Fruit fly (Drosophila melanogaster): ENCODE data around the gene SNF4Agamma.
A peak's percentile ranks its signal among the peaks of the same experiment; 100 is the strongest.

The SNF4Agamma gene

dm6 chr3R:21223453-21224057 is 83.0 kb downstream of the SNF4Agamma start, which contains the start of the genes CG3337 and Nelf-A (continued):
- TF ChIP-seq tna (GFP tag; IDR thresholded peaks at IDR 0.05; ENCODE audit: partially characterized antibody) (peak; percentile 65), CG2712 (tag; optimal IDR thresholded peaks at IDR 0.05) (peak; percentile 57), Mad (GFP tag; optimal IDR thresholded peaks at IDR 0.05) (peak; percentile 81), CG33213 (GFP tag; optimal IDR thresholded peaks at IDR 0.05) (peak; percentile 85), CG10979 (tag; optimal IDR thresholded peaks at IDR 0.05) (peak; percentile 2), ci (GFP tag; IDR thresholded peaks at IDR 0.05) (peak; percentile 84), Ptx1 (GFP tag; IDR thresholded peaks at IDR 0.05) (peak; percentile 67), CG1529 (GFP tag; optimal IDR thresholded peaks at IDR 0.05) (no peak), lbe (GFP tag; optimal IDR thresholded peaks at IDR 0.05) (peak; percentile 13), CG16779 (GFP tag; IDR thresholded peaks at IDR 0.05) (peak; percentile 76), CG9817 (tag; optimal IDR thresholded peaks at IDR 0.05) (peak; percentile 30), Max (GFP tag; optimal IDR thresholded peaks at IDR 0.05) (peak; percentile 83), nerfin-2 (GFP tag; IDR thresholded peaks at IDR 0.05; ENCODE audit: partially characterized antibody) (peak; percentile 79), btn (GFP tag; optimal IDR thresholded peaks at IDR 0.05) (peak; percentile 46), run (tag; optimal IDR thresholded peaks at IDR 0.05) (no peak), CG12391 (tag; optimal IDR thresholded peaks at IDR 0.05) (peak; percentile 56), B-H2 (GFP tag; optimal IDR thresholded peaks at IDR 0.05) (peak; percentile 79), CG8944 (GFP tag; optimal IDR thresholded peaks at IDR 0.05) (peak; percentile 80), CG10209 (GFP tag; optimal IDR thresholded peaks at IDR 0.05) (peak; percentile 75), dm (GFP tag; optimal IDR thresholded peaks at IDR 0.05) (peak; percentile 90), Nf-YA (GFP tag; IDR thresholded peaks at IDR 0.05) (no peak), CG18619 (GFP tag; optimal IDR thresholded peaks at IDR 0.05) (peak; percentile 70), NFAT (GFP tag; IDR thresholded peaks at IDR 0.05) (peak; percentile 89), jing (GFP tag; optimal IDR thresholded peaks at IDR 0.05) (no peak), CG30403 (GFP tag; optimal IDR thresholded peaks at IDR 0.05) (peak; percentile 62), repo (GFP tag; optimal IDR thresholded peaks at IDR 0.05) (peak; percentile 72), nmo (GFP tag; optimal IDR thresholded peaks at IDR 0.05) (peak; percentile 68), Hsf (GFP tag; optimal IDR thresholded peaks at IDR 0.05) (peak; percentile 76), CG16863 (GFP tag; optimal IDR thresholded peaks at IDR 0.05) (peak; percentile 56), da (GFP tag; optimal IDR thresholded peaks at IDR 0.05) (peak; percentile 40), CG14667 (GFP tag; IDR thresholded peaks at IDR 0.05) (peak; percentile 30; the same call in 1 of the 2 replicates), CG10565 (GFP tag; optimal IDR thresholded peaks at IDR 0.05) (no peak), Hmr (GFP tag; optimal IDR thresholded peaks at IDR 0.05) (no peak), odd (GFP tag; optimal IDR thresholded peaks at IDR 0.05) (no peak), pho (GFP tag; optimal IDR thresholded peaks at IDR 0.05) (peak; percentile 84), CG4854 (GFP tag; optimal IDR thresholded peaks at IDR 0.05) (peak; percentile 48), corto (GFP tag; optimal IDR thresholded peaks at IDR 0.05) (no peak), Scr (GFP tag; IDR thresholded peaks at IDR 0.05; ENCODE audit: partially characterized antibody) (peak; percentile 78), MBD-R2 (GFP tag; IDR thresholded peaks at IDR 0.05) (peak; percentile 98), CG1603 (tag; optimal IDR thresholded peaks at IDR 0.05) (peak; percentile 86), CG18764 (GFP tag; optimal IDR thresholded peaks at IDR 0.05) (peak; percentile 32), CG1832 (GFP tag; optimal IDR thresholded peaks at IDR 0.05) (no peak), Dip3 (GFP tag; optimal IDR thresholded peaks at IDR 0.05) (peak; percentile 79), sima (GFP tag; optimal IDR thresholded peaks at IDR 0.05) (no peak), NK7.1 (GFP tag; optimal IDR thresholded peaks at IDR 0.05) (peak; percentile 51), bcd (GFP tag; optimal IDR thresholded peaks at IDR 0.05) (peak; percentile 75), Sox100B (GFP tag; optimal IDR thresholded peaks at IDR 0.05) (no peak), CG6813 (GFP tag; optimal IDR thresholded peaks at IDR 0.05) (peak; percentile 14), disco-r (GFP tag; optimal IDR thresholded peaks at IDR 0.05) (peak; percentile 44), CG17361 (GFP tag; IDR thresholded peaks at IDR 0.05) (no peak; the same call in 2 of the 3 replicates)
